Worm (Caenorhabditis elegans) whole organism, young adult: ENCODE data around the gene pqn-36.

ENCODE experiments used
- B0019.2 ChIP-seq: fragments of 200-800 bp; sonication (Bioruptor generic); conservative IDR thresholded peaks from 2 replicates; pipeline ENCODE4 v1.3.6; 2022; ENCODE audit warnings: missing genetic modification reagents, missing genetic modification characterization, missing compliant biosample characterization
- B0261.1 ChIP-seq: sonication (generic microtip); optimal IDR thresholded peaks from 2 replicates; lab custom pipeline; 2016; ENCODE audit warnings: mild to moderate bottlenecking, missing genetic modification characterization, moderate library complexity, missing compliant biosample characterization
- C17E4.6 ChIP-seq: fragments of 200-800 bp; sonication (Bioruptor generic); IDR thresholded peaks from 2 replicates; pipeline ENCODE4 v1.3.6; 2022; ENCODE audit warnings: missing genetic modification reagents, missing genetic modification characterization, missing compliant biosample characterization
- D2030.7 ChIP-seq: fragments of 200-800 bp; sonication (Bioruptor generic); IDR thresholded peaks from 2 replicates; pipeline ENCODE4 v1.3.6; 2022; ENCODE audit warnings: missing genetic modification reagents, missing genetic modification characterization, missing compliant biosample characterization
- F10E7.11 ChIP-seq: sonication (generic microtip); optimal IDR thresholded peaks from 2 replicates; lab custom pipeline; 2017; ENCODE audit warnings: mild to moderate bottlenecking, missing genetic modification characterization, moderate library complexity, missing compliant biosample characterization
- F23B12.7 ChIP-seq: sonication (generic microtip); optimal IDR thresholded peaks from 2 replicates; lab custom pipeline; 2017; ENCODE audit warnings: missing genetic modification characterization, mild to moderate bottlenecking, missing compliant biosample characterization, antibody characterized with exemption, moderate library complexity; ENCODE audit not compliant: insufficient read depth
- F33H1.4 ChIP-seq: fragments of 200-800 bp; sonication (Bioruptor generic); IDR thresholded peaks from 2 replicates; pipeline ENCODE4 v1.3.6; 2022; ENCODE audit warnings: missing genetic modification reagents, missing genetic modification characterization, missing compliant biosample characterization
- F37B4.10 ChIP-seq: fragments of 200-800 bp; sonication (Bioruptor generic); IDR thresholded peaks from 2 replicates; pipeline ENCODE4 v1.3.6; 2022; ENCODE audit warnings: missing genetic modification characterization, missing compliant biosample characterization
- F57A8.1 ChIP-seq: fragments of 200-800 bp; sonication (Bioruptor generic); optimal IDR thresholded peaks from 2 replicates; lab custom pipeline; 2018; ENCODE audit warnings: mild to moderate bottlenecking, missing genetic modification characterization, moderate library complexity, missing compliant biosample characterization
- F57C9.4 ChIP-seq: sonication (generic microtip); optimal IDR thresholded peaks from 2 replicates; lab custom pipeline; 2017; ENCODE audit warnings: mild to moderate bottlenecking, missing genetic modification characterization, missing compliant biosample characterization
- K12H6.12 ChIP-seq: fragments of 200-800 bp; sonication (Bioruptor generic); optimal IDR thresholded peaks from 2 replicates; lab custom pipeline; 2018; ENCODE audit warnings: mild to moderate bottlenecking, missing genetic modification characterization, missing compliant biosample characterization
- Y53F4B.3 ChIP-seq: fragments of 200-800 bp; sonication (Bioruptor generic); IDR thresholded peaks from 2 replicates; pipeline ENCODE4 v1.3.6; 2022; ENCODE audit warnings: missing genetic modification reagents, missing genetic modification characterization, missing compliant biosample characterization
- Y79H2A.3 ChIP-seq: fragments of 200-800 bp; sonication (Bioruptor generic); conservative IDR thresholded peaks from 2 replicates; pipeline ENCODE4 v1.3.6; 2022; ENCODE audit warnings: missing genetic modification reagents, missing genetic modification characterization, missing compliant biosample characterization
- akir-1 ChIP-seq: fragments of 200-800 bp; sonication (Bioruptor generic); optimal IDR thresholded peaks from 2 replicates; lab custom pipeline; 2018; ENCODE audit warnings: mild to moderate bottlenecking, missing genetic modification characterization, moderate library complexity, missing compliant biosample characterization
- aptf-3 ChIP-seq: fragments of 200-800 bp; sonication (Bioruptor generic); IDR thresholded peaks from 2 replicates; pipeline ENCODE4 v1.3.6; 2022; ENCODE audit warnings: missing genetic modification characterization, missing compliant biosample characterization
- attf-5 ChIP-seq: fragments of 200-800 bp; sonication (Bioruptor generic); optimal IDR thresholded peaks from 2 replicates; lab custom pipeline; 2018; ENCODE audit warnings: mild to moderate bottlenecking, missing genetic modification characterization, missing compliant biosample characterization
- cebp-1 ChIP-seq, 2 experiments: fragments of 200-800 bp in 1 of 2; sonication (Bioruptor generic) in 1 of 2; sonication (generic microtip) in 1 of 2; IDR thresholded peaks in 1 of 2; optimal IDR thresholded peaks in 1 of 2; 2 replicates each; pipeline versions ENCODE4 v1.3.6 to Lab custom; 2017 to 2022; ENCODE audit warnings: missing compliant biosample characterization in 2 of 2, missing genetic modification characterization in 2 of 2, mild to moderate bottlenecking in 1 of 2, missing genetic modification reagents in 1 of 2, moderate library complexity in 1 of 2
- ceh-40 ChIP-seq: fragments of 200-800 bp; sonication (Bioruptor generic); IDR thresholded peaks from 2 replicates; pipeline ENCODE4 v1.3.6; 2022; ENCODE audit warnings: missing genetic modification characterization, missing compliant biosample characterization
- ceh-58 ChIP-seq: fragments of 200-800 bp; sonication (Bioruptor generic); IDR thresholded peaks from 2 replicates; pipeline ENCODE4 v1.3.6; 2022; ENCODE audit warnings: missing genetic modification characterization, missing compliant biosample characterization
- die-1 ChIP-seq: sonication (generic microtip); optimal IDR thresholded peaks from 2 replicates; lab custom pipeline; 2016; ENCODE audit warnings: missing genotype, mild to moderate bottlenecking, missing genetic modification characterization, missing compliant biosample characterization
- dpff-1 ChIP-seq: sonication (generic microtip); optimal IDR thresholded peaks from 2 replicates; lab custom pipeline; 2017; ENCODE audit warnings: mild to moderate bottlenecking, missing genetic modification characterization, missing compliant biosample characterization
- dpl-1 ChIP-seq: fragments of 150-350 bp; optimal IDR thresholded peaks from 2 replicates; lab custom pipeline; 2014; ENCODE audit warnings: missing biosample characterization, missing genetic modification reagents, missing genetic modification characterization
- fkh-3 ChIP-seq: sonication (generic microtip); optimal IDR thresholded peaks from 2 replicates; lab custom pipeline; 2016; ENCODE audit warnings: mild to moderate bottlenecking, missing genetic modification characterization, missing compliant biosample characterization
- gei-17 ChIP-seq: fragments of 200-800 bp; sonication (Bioruptor generic); optimal IDR thresholded peaks from 2 replicates; lab custom pipeline; 2018; ENCODE audit warnings: mild to moderate bottlenecking, missing genetic modification characterization, missing compliant biosample characterization
- hlh-12 ChIP-seq: sonication (generic microtip); optimal IDR thresholded peaks from 2 replicates; lab custom pipeline; 2016; ENCODE audit warnings: missing genetic modification characterization, missing compliant biosample characterization
- hmg-1.2 ChIP-seq: fragments of 200-800 bp; sonication (Bioruptor generic); IDR thresholded peaks from 2 replicates; pipeline ENCODE4 v1.3.6; 2022; ENCODE audit warnings: missing genetic modification reagents, missing genetic modification characterization, missing compliant biosample characterization
- let-526 ChIP-seq: fragments of 200-800 bp; sonication (Bioruptor generic); IDR thresholded peaks from 2 replicates; pipeline ENCODE4 v1.3.6; 2022; ENCODE audit warnings: missing genetic modification reagents, missing genetic modification characterization, missing compliant biosample characterization
- lin-35 ChIP-seq, 3 experiments: fragments of 150-350 bp in 2 of 3; sonication (generic microtip) in 1 of 3; optimal IDR thresholded peaks; 2 replicates each; lab custom pipeline; 2014 to 2018; ENCODE audit warnings: missing biosample characterization in 3 of 3, missing genetic modification characterization in 3 of 3, missing genetic modification reagents in 3 of 3
- madf-8 ChIP-seq: fragments of 200-800 bp; sonication (Bioruptor generic); conservative IDR thresholded peaks from 2 replicates; pipeline ENCODE4 v1.3.6; 2022; ENCODE audit warnings: missing genetic modification reagents, missing genetic modification characterization, missing compliant biosample characterization
- nfya-1 ChIP-seq: sonication (generic microtip); optimal IDR thresholded peaks from 2 replicates; lab custom pipeline; 2017; ENCODE audit warnings: antibody characterized with exemption, missing compliant biosample characterization, missing genetic modification characterization, borderline replicate concordance; ENCODE audit not compliant: insufficient read depth
- nhr-80 ChIP-seq: sonication (generic microtip); optimal IDR thresholded peaks from 2 replicates; lab custom pipeline; 2016; ENCODE audit warnings: missing genetic modification characterization, missing compliant biosample characterization
- sdz-38 ChIP-seq: sonication (generic microtip); optimal IDR thresholded peaks from 2 replicates; lab custom pipeline; 2016; ENCODE audit warnings: missing genotype, missing genetic modification characterization, missing compliant biosample characterization
- sea-2 ChIP-seq: fragments of 200-800 bp; sonication (Bioruptor generic); IDR thresholded peaks from 2 replicates; pipeline ENCODE4 v1.3.6; 2022; ENCODE audit warnings: missing genetic modification characterization, missing compliant biosample characterization
- snpc-1.3 ChIP-seq: sonication (generic microtip); optimal IDR thresholded peaks from 2 replicates; lab custom pipeline; 2017; ENCODE audit warnings: missing genetic modification characterization, mild to moderate bottlenecking, missing compliant biosample characterization, antibody characterized with exemption, moderate library complexity, missing genotype, missing genetic modification reagents; ENCODE audit not compliant: insufficient read depth
- snpc-3.4 ChIP-seq: sonication (generic microtip); optimal IDR thresholded peaks from 2 replicates; lab custom pipeline; 2017; ENCODE audit warnings: missing genetic modification characterization, mild to moderate bottlenecking, missing compliant biosample characterization, antibody characterized with exemption, moderate library complexity, missing genotype, missing genetic modification reagents
- somi-1 ChIP-seq: fragments of 200-800 bp; sonication (Bioruptor generic); optimal IDR thresholded peaks from 2 replicates; lab custom pipeline; 2018; ENCODE audit warnings: mild to moderate bottlenecking, missing genetic modification characterization, missing compliant biosample characterization
- sptf-2 ChIP-seq: fragments of 200-800 bp; sonication (Bioruptor generic); optimal IDR thresholded peaks from 2 replicates; lab custom pipeline; 2018; ENCODE audit warnings: mild to moderate bottlenecking, missing genetic modification characterization, missing compliant biosample characterization
- tlf-1 ChIP-seq: fragments of 200-800 bp; sonication (Bioruptor generic); optimal IDR thresholded peaks from 2 replicates; lab custom pipeline; 2018; ENCODE audit warnings: mild to moderate bottlenecking, missing genetic modification characterization, missing compliant biosample characterization
- unc-130 ChIP-seq: sonication (generic microtip); optimal IDR thresholded peaks from 2 replicates; lab custom pipeline; 2016; ENCODE audit warnings: missing genetic modification reagents, missing genetic modification characterization, missing compliant biosample characterization
- unc-62 ChIP-seq: fragments of 150-350 bp; optimal IDR thresholded peaks from 2 replicates; lab custom pipeline; 2014; ENCODE audit warnings: missing biosample characterization, missing genetic modification reagents, missing genetic modification characterization
- xnd-1 ChIP-seq: sonication (generic microtip); optimal IDR thresholded peaks from 2 replicates; lab custom pipeline; 2016; ENCODE audit warnings: missing genotype, missing genetic modification reagents, missing genetic modification characterization, missing compliant biosample characterization
- zfh-2 ChIP-seq: fragments of 200-800 bp; sonication (Bioruptor generic); conservative IDR thresholded peaks from 2 replicates; pipeline ENCODE4 v1.3.6; 2022; ENCODE audit warnings: missing genetic modification reagents, missing genetic modification characterization, missing compliant biosample characterization
- ztf-22 ChIP-seq: fragments of 200-800 bp; sonication (Bioruptor generic); optimal IDR thresholded peaks from 2 replicates; lab custom pipeline; 2018; ENCODE audit warnings: mild to moderate bottlenecking, missing genetic modification characterization, moderate library complexity, missing compliant biosample characterization
- ztf-6 ChIP-seq: fragments of 200-800 bp; sonication (Bioruptor generic); IDR thresholded peaks from 2 replicates; pipeline ENCODE4 v1.3.6; 2022; ENCODE audit warnings: missing genetic modification reagents, missing genetic modification characterization, missing compliant biosample characterization

pqn-36 gene

ce11 chrX:15420671-15421070 is 5.4 kb upstream of the pqn-36 start, which contains the start of gene F39D8.3:
F39D8.3 (plus strand) TSS chrX:15420971.
- TF ChIP-seq lin-35 (GFP tag; optimal IDR thresholded peaks at IDR 0.05; lab: Kevin White, UChicago) (no peak), nfya-1 (tag; lab: Kevin White, UChicago) (no peak), F10E7.11 (no peak), unc-62 (GFP tag; lab: Kevin White, UChicago) (no peak), ztf-6 (no peak), sea-2 (no peak), hmg-1.2 (GFP tag; lab: Robert Waterston, UW) (no peak), hlh-12 (no peak)

- no peak for TF ChIP-seq fkh-3 (tag; lab: Kevin White, UChicago)
- TF ChIP-seq D2030.7 (GFP tag; lab: Robert Waterston, UW) = no peak
- TF ChIP-seq nhr-80 = peak; percentile 44
- TF ChIP-seq, all 124 proteins: peak for 1
Measured at ce11 chrX:15408577-15408976, 6.7 kb downstream of the pqn-36 start.

ce11 chrX:15407631-15408030 is 7.7 kb downstream of the pqn-36 start, which contains the start of gene psa-3:
psa-3 (plus strand) TSS chrX:15407931.
- TF ChIP-seq zfh-2 (GFP tag; lab: Robert Waterston, UW) (0 out of 2 replicates have a peak, but pooled peaks have one; percentile 16), ztf-22 (no peak)

ce11 chrX:15395723-15396122 is 19.6 kb downstream of the pqn-36 start:
- TF ChIP-seq madf-8 (GFP tag; lab: Robert Waterston, UW) (no peak), die-1 (tag; lab: Kevin White, UChicago) (no peak), somi-1 (GFP tag; lab: Kevin White, UChicago) (peak; percentile 51), gei-17 (GFP tag; lab: Kevin White, UChicago) (no peak), attf-5 (no peak), akir-1 (GFP tag; lab: Kevin White, UChicago) (no peak), tlf-1 (GFP tag; lab: Kevin White, UChicago) (no peak), dpff-1 (tag; lab: Kevin White, UChicago) (no peak), aptf-3 (GFP tag; lab: Robert Waterston, UW) (no peak), cebp-1 (GFP tag; IDR thresholded peaks at IDR 0.05; lab: Robert Waterston, UW) (no peak), cebp-1 (tag; optimal IDR thresholded peaks at IDR 0.05; lab: Kevin White, UChicago) (no peak), B0019.2 (no peak), Y53F4B.3 (no peak), dpl-1 (GFP tag; lab: Kevin White, UChicago) (no peak), C17E4.6 (GFP tag; lab: Robert Waterston, UW) (no peak), unc-130 (no peak), F57A8.1 (GFP tag; lab: Kevin White, UChicago) (no peak), snpc-3.4 (tag; lab: Kevin White, UChicago) (no peak), F37B4.10 (no peak), xnd-1 (no peak), fkh-3 (tag; lab: Kevin White, UChicago) (no peak), Y79H2A.3 (GFP tag; lab: Robert Waterston, UW) (no peak), F33H1.4 (GFP tag; lab: Robert Waterston, UW) (no peak), K12H6.12 (tag; lab: Kevin White, UChicago) (peak; percentile 27), ceh-40 (no peak), let-526 (GFP tag; lab: Robert Waterston, UW) (no peak), sdz-38 (tag; lab: Kevin White, UChicago) (peak; percentile 67), sptf-2 (GFP tag; lab: Kevin White, UChicago) (no peak), F23B12.7 (tag; lab: Kevin White, UChicago) (no peak), ceh-58 (no peak), zfh-2 (GFP tag; lab: Robert Waterston, UW) (peak; percentile 68), snpc-1.3 (tag; lab: Kevin White, UChicago) (no peak), F57C9.4 (tag; lab: Kevin White, UChicago) (no peak), B0261.1 (tag; lab: Kevin White, UChicago) (no peak)
- TF ChIP-seq, all 124 proteins: peak for 4
